Worm (Caenorhabditis elegans): ENCODE data around the gene pqbp-1.1.

ce11 chrIV:309526-309925 lies 48.0 kb upstream of the pqbp-1.1 start:
- no peak for TF ChIP-seq sea-1 (GFP tag; conservative IDR thresholded peaks at IDR 0.05)
- TF ChIP-seq pes-1 (GFP tag; IDR thresholded peaks at IDR 0.05) = no peak
- TF ChIP-seq flt-1 (GFP tag; IDR thresholded peaks at IDR 0.05) = no peak
- no peak for TF ChIP-seq hmbx-1 (tag; optimal IDR thresholded peaks at IDR 0.05)
- no peak for TF ChIP-seq scrt-1 (GFP tag; IDR thresholded peaks at IDR 0.05)
- TF ChIP-seq tbx-37 (GFP tag; conservative IDR thresholded peaks at IDR 0.05) = no peak
- TF ChIP-seq ets-7 (tag; optimal IDR thresholded peaks at IDR 0.05) = no peak
- TF ChIP-seq hnd-1 (tag; optimal IDR thresholded peaks at IDR 0.05) = no peak
- TF ChIP-seq ceh-36 (tag; optimal IDR thresholded peaks at IDR 0.05) = no peak
- TF ChIP-seq hmg-4 (GFP tag; optimal IDR thresholded peaks at IDR 0.05) = no peak

Data from whole organism, early embryonic.